Worm (Caenorhabditis elegans) whole organism, L1 larva: ENCODE measurements around the gene cor-1.

Experiments
- C16A3.4 ChIP-seq: fragments of 150-350 bp; optimal IDR thresholded peaks from 2 replicates; lab custom pipeline; 2014; ENCODE audit warnings: missing biosample characterization, missing genetic modification characterization
- F16B12.6 ChIP-seq: fragments of 150-350 bp; optimal IDR thresholded peaks from 2 replicates; lab custom pipeline; 2014; ENCODE audit warnings: missing biosample characterization, missing genetic modification characterization
- Y116A8C.19 ChIP-seq: sonication (generic microtip); optimal IDR thresholded peaks from 2 replicates; lab custom pipeline; 2016; ENCODE audit warnings: missing compliant biosample characterization, missing genetic modification characterization, borderline replicate concordance
- ceh-63 ChIP-seq: fragments of 200-800 bp; sonication (Bioruptor generic); optimal IDR thresholded peaks from 2 replicates; lab custom pipeline; 2018; ENCODE audit warnings: mild to moderate bottlenecking, missing genetic modification characterization, missing compliant biosample characterization
- ceh-8 ChIP-seq: fragments of 200-800 bp; sonication (Bioruptor generic); optimal IDR thresholded peaks from 2 replicates; lab custom pipeline; 2018; ENCODE audit warnings: mild to moderate bottlenecking, missing genetic modification characterization, moderate library complexity, missing compliant biosample characterization
- ceh-82 ChIP-seq, 3 experiments: fragments of 150-350 bp in 1 of 3; sonication (generic microtip) in 2 of 3; optimal IDR thresholded peaks; 2 replicates each; lab custom pipeline; 2014 to 2017; ENCODE audit warnings: missing biosample characterization in 3 of 3, missing genetic modification characterization in 3 of 3
- ceh-88 ChIP-seq: fragments of 200-800 bp; sonication (Bioruptor generic); IDR thresholded peaks from 2 replicates; pipeline ENCODE4 v1.3.6; 2022; ENCODE audit warnings: missing genetic modification characterization, missing compliant biosample characterization
- ces-1 ChIP-seq: fragments of 150-350 bp; optimal IDR thresholded peaks from 2 replicates; lab custom pipeline; 2014; ENCODE audit warnings: missing biosample characterization, missing genetic modification reagents, missing genetic modification characterization
- dpl-1 ChIP-seq, 3 experiments: fragments of 150-350 bp in 2 of 3; sonication (generic microtip) in 1 of 3; optimal IDR thresholded peaks; 2 replicates each; lab custom pipeline; 2014 to 2017; ENCODE audit warnings: missing biosample characterization in 3 of 3, missing genetic modification characterization in 3 of 3, missing genetic modification reagents in 3 of 3
- dsc-1 ChIP-seq: sonication (generic microtip); optimal IDR thresholded peaks from 2 replicates; lab custom pipeline; 2016; ENCODE audit warnings: mild to moderate bottlenecking, missing genetic modification characterization, missing compliant biosample characterization
- efl-1 ChIP-seq, 4 experiments: fragments of 150-350 bp; optimal IDR thresholded peaks in 3 of 4; peaks in 1 of 4; 1 replicate in 1 of 4; 2 replicates in 3 of 4; lab custom pipeline; 2014; ENCODE audit warnings: missing biosample characterization in 2 of 4, missing genetic modification characterization in 2 of 4, missing genetic modification reagents in 2 of 4
- egl-13 ChIP-seq: sonication (generic microtip); optimal IDR thresholded peaks from 2 replicates; lab custom pipeline; 2016; ENCODE audit warnings: missing genotype, missing genetic modification reagents, missing genetic modification characterization, missing compliant biosample characterization
- egl-27 ChIP-seq, 2 experiments: fragments of 150-350 bp in 1 of 2; sonication (generic microtip); optimal IDR thresholded peaks; 3 replicates each; lab custom pipeline; 2017 to 2018; ENCODE audit warnings: missing biosample characterization in 2 of 2, missing genetic modification characterization in 2 of 2, missing genetic modification reagents in 2 of 2
- elt-2 ChIP-seq: sonication (generic microtip); optimal IDR thresholded peaks from 2 replicates; lab custom pipeline; 2016; ENCODE audit warnings: missing genetic modification characterization, mild to moderate bottlenecking, inconsistent platforms, missing compliant biosample characterization, missing genetic modification reagents
- elt-3 ChIP-seq, 6 experiments: fragments of 150-350 bp in 1 of 6; sonication (generic microtip); optimal IDR thresholded peaks; 2 replicates each; lab custom pipeline; 2017 to 2018; ENCODE audit warnings: missing biosample characterization in 6 of 6, missing genetic modification characterization in 6 of 6, inconsistent platforms in 1 of 6
- fkh-10 ChIP-seq: sonication (generic microtip); optimal IDR thresholded peaks from 2 replicates; lab custom pipeline; 2017; ENCODE audit warnings: missing biosample characterization, missing genetic modification reagents, missing genetic modification characterization
- fkh-8 ChIP-seq: sonication (generic microtip); optimal IDR thresholded peaks from 2 replicates; lab custom pipeline; 2016; ENCODE audit warnings: mild to moderate bottlenecking, missing genetic modification characterization, missing compliant biosample characterization
- fos-1 ChIP-seq: fragments of 150-350 bp; optimal IDR thresholded peaks from 2 replicates; lab custom pipeline; 2014; ENCODE audit warnings: missing biosample characterization, missing genetic modification characterization
- grh-1 ChIP-seq: fragments of 200-800 bp; sonication (Bioruptor generic); IDR thresholded peaks from 2 replicates; pipeline ENCODE4 v1.3.6; 2022; ENCODE audit warnings: missing genetic modification reagents, missing genetic modification characterization, missing compliant biosample characterization
- irx-1 ChIP-seq: sonication (generic microtip); optimal IDR thresholded peaks from 2 replicates; lab custom pipeline; 2016; ENCODE audit warnings: missing genetic modification characterization, missing compliant biosample characterization
- isw-1 ChIP-seq: fragments of 200-800 bp; sonication (Bioruptor generic); IDR thresholded peaks from 2 replicates; pipeline ENCODE4 v1.3.6; 2022; ENCODE audit warnings: missing genetic modification characterization, missing compliant biosample characterization
- lin-14 ChIP-seq: fragments of 200-800 bp; sonication (Bioruptor generic); optimal IDR thresholded peaks from 2 replicates; lab custom pipeline; 2018; ENCODE audit warnings: mild to moderate bottlenecking, missing genetic modification characterization, moderate library complexity, missing compliant biosample characterization
- lin-15B ChIP-seq: fragments of 150-350 bp; sonication (generic microtip); optimal IDR thresholded peaks from 3 replicates; lab custom pipeline; 2014; ENCODE audit warnings: missing biosample characterization, missing genetic modification characterization
- lin-35 ChIP-seq, 2 experiments: fragments of 150-350 bp; optimal IDR thresholded peaks; 2 replicates each; lab custom pipeline; 2014; ENCODE audit warnings: missing biosample characterization in 2 of 2, missing genetic modification characterization in 2 of 2, missing genetic modification reagents in 2 of 2
- lin-39 ChIP-seq: fragments of 150-350 bp; optimal IDR thresholded peaks from 2 replicates; lab custom pipeline; 2014; ENCODE audit warnings: missing biosample characterization, missing genetic modification reagents, missing genetic modification characterization
- lir-3 ChIP-seq: sonication (generic microtip); optimal IDR thresholded peaks from 2 replicates; lab custom pipeline; 2016; ENCODE audit warnings: mild to moderate bottlenecking, missing genetic modification characterization, moderate library complexity, missing compliant biosample characterization; ENCODE audit not compliant: poor library complexity
- lsy-2 ChIP-seq, 2 experiments: fragments of 150-350 bp; optimal IDR thresholded peaks; 2 replicates each; lab custom pipeline; 2014; ENCODE audit warnings: missing biosample characterization in 2 of 2, missing genetic modification characterization in 2 of 2
- mab-9 ChIP-seq: fragments of 200-800 bp; sonication (Bioruptor generic); IDR thresholded peaks from 2 replicates; pipeline ENCODE4 v1.3.6; 2022; ENCODE audit warnings: missing genetic modification reagents, missing genetic modification characterization, missing compliant biosample characterization
- mdl-1 ChIP-seq, 2 experiments: fragments of 150-350 bp; optimal IDR thresholded peaks; 2 replicates each; lab custom pipeline; 2014 to 2017; ENCODE audit warnings: missing biosample characterization in 2 of 2, missing genetic modification characterization in 2 of 2, inconsistent platforms in 1 of 2
- mef-2 ChIP-seq: fragments of 150-350 bp; optimal IDR thresholded peaks from 2 replicates; lab custom pipeline; 2014; ENCODE audit warnings: missing biosample characterization, missing genetic modification characterization
- mep-1 ChIP-seq: fragments of 150-350 bp; optimal IDR thresholded peaks from 2 replicates; lab custom pipeline; 2014; ENCODE audit warnings: missing biosample characterization, missing genetic modification characterization
- nhr-19 ChIP-seq: fragments of 200-800 bp; sonication (Bioruptor generic); conservative IDR thresholded peaks from 2 replicates; pipeline ENCODE4 v1.3.6; 2022; ENCODE audit warnings: missing genetic modification characterization, missing compliant biosample characterization
- nhr-20 ChIP-seq: sonication (generic microtip); optimal IDR thresholded peaks from 2 replicates; lab custom pipeline; 2016; ENCODE audit warnings: mild to moderate bottlenecking, missing genetic modification characterization, missing compliant biosample characterization
- nhr-47 ChIP-seq: sonication (generic microtip); optimal IDR thresholded peaks from 2 replicates; lab custom pipeline; 2016; ENCODE audit warnings: mild to moderate bottlenecking, missing genetic modification characterization, moderate library complexity, missing compliant biosample characterization
- nhr-71 ChIP-seq: sonication (generic microtip); optimal IDR thresholded peaks from 2 replicates; lab custom pipeline; 2016; ENCODE audit warnings: mild to moderate bottlenecking, missing genetic modification characterization, moderate library complexity, missing compliant biosample characterization
- nhr-76 ChIP-seq: sonication (generic microtip); optimal IDR thresholded peaks from 2 replicates; lab custom pipeline; 2017; ENCODE audit warnings: missing biosample characterization, missing genetic modification characterization
- nhr-90 ChIP-seq: sonication (generic microtip); optimal IDR thresholded peaks from 2 replicates; lab custom pipeline; 2016; ENCODE audit warnings: mild to moderate bottlenecking, missing genetic modification characterization, missing compliant biosample characterization; ENCODE audit not compliant: poor library complexity
- pax-3 ChIP-seq: fragments of 200-800 bp; sonication (Bioruptor generic); optimal IDR thresholded peaks from 2 replicates; lab custom pipeline; 2018; ENCODE audit warnings: mild to moderate bottlenecking, missing genetic modification characterization, moderate library complexity, missing compliant biosample characterization
- pqm-1 ChIP-seq: sonication (generic microtip); optimal IDR thresholded peaks from 3 replicates; lab custom pipeline; 2017; ENCODE audit warnings: missing biosample characterization, missing genetic modification characterization
- rnt-1 ChIP-seq: sonication (generic microtip); optimal IDR thresholded peaks from 2 replicates; lab custom pipeline; 2016; ENCODE audit warnings: mild to moderate bottlenecking, missing genetic modification characterization, moderate library complexity, missing compliant biosample characterization
- skn-1 ChIP-seq: fragments of 150-350 bp; optimal IDR thresholded peaks from 2 replicates; lab custom pipeline; 2014; ENCODE audit warnings: missing biosample characterization, missing genetic modification characterization
- snu-23 ChIP-seq: sonication (generic microtip); optimal IDR thresholded peaks from 2 replicates; lab custom pipeline; 2016; ENCODE audit warnings: missing genetic modification characterization, missing compliant biosample characterization
- sptf-1 ChIP-seq: fragments of 150-350 bp; optimal IDR thresholded peaks from 2 replicates; lab custom pipeline; 2014; ENCODE audit warnings: missing biosample characterization, missing genetic modification characterization
- sup-37 ChIP-seq: fragments of 200-800 bp; sonication (Bioruptor generic); optimal IDR thresholded peaks from 2 replicates; lab custom pipeline; 2018; ENCODE audit warnings: mild to moderate bottlenecking, missing genetic modification characterization, missing compliant biosample characterization
- swsn-7 ChIP-seq: sonication (generic microtip); optimal IDR thresholded peaks from 2 replicates; lab custom pipeline; 2016; ENCODE audit warnings: missing genetic modification characterization, missing compliant biosample characterization
- tbx-2 ChIP-seq: sonication (generic microtip); optimal IDR thresholded peaks from 2 replicates; lab custom pipeline; 2016; ENCODE audit warnings: missing genetic modification characterization, missing compliant biosample characterization
- tlp-1 ChIP-seq: fragments of 150-350 bp; optimal IDR thresholded peaks from 2 replicates; lab custom pipeline; 2014; ENCODE audit warnings: missing biosample characterization, missing genetic modification characterization
- unc-30 ChIP-seq: sonication (generic microtip); optimal IDR thresholded peaks from 2 replicates; lab custom pipeline; 2017; ENCODE audit warnings: missing biosample characterization, missing genetic modification characterization
- unc-86 ChIP-seq: sonication (generic microtip); optimal IDR thresholded peaks from 2 replicates; lab custom pipeline; 2016; ENCODE audit warnings: missing genetic modification characterization, missing compliant biosample characterization
- vab-15 ChIP-seq: sonication (generic microtip); optimal IDR thresholded peaks from 2 replicates; lab custom pipeline; 2017; ENCODE audit warnings: missing genotype, mild to moderate bottlenecking, missing genetic modification characterization, missing compliant biosample characterization
- xbp-1 ChIP-seq: sonication (generic microtip); optimal IDR thresholded peaks from 2 replicates; lab custom pipeline; 2016; ENCODE audit warnings: missing genetic modification characterization, missing compliant biosample characterization
- zag-1 ChIP-seq: fragments of 150-350 bp; optimal IDR thresholded peaks from 2 replicates; lab custom pipeline; 2014; ENCODE audit warnings: missing biosample characterization, missing genetic modification characterization

Gene cor-1

ce11 chrIII:10284214-10284613, 35.3 kb downstream of the cor-1 start:
- TF ChIP-seq unc-86 (tag; lab: Kevin White, UChicago) (peak; percentile 82), irx-1 (no peak), zag-1 (tag; lab: Kevin White, UChicago) (no peak), fos-1 (tag; lab: Kevin White, UChicago) (no peak), pqm-1 (tag; lab: Kevin White, UChicago) (no peak), elt-2 (no peak), nhr-90 (tag; lab: Kevin White, UChicago) (no peak), sptf-1 (no peak), ceh-88 (GFP tag; lab: Robert Waterston, UW) (no peak), F16B12.6 (tag; lab: Kevin White, UChicago) (peak; percentile 4), mab-9 (GFP tag; lab: Robert Waterston, UW) (peak; percentile 25; the same call in 1 of the 2 replicates), swsn-7 (tag; lab: Kevin White, UChicago) (peak; percentile 69), lin-14 (GFP tag; lab: Kevin White, UChicago) (peak; percentile 98), ceh-8 (GFP tag; lab: Kevin White, UChicago) (peak; percentile 13), isw-1 (GFP tag; lab: Robert Waterston, UW) (peak; percentile 69), lin-35 (GFP tag; optimal IDR thresholded peaks at IDR 0.05; lab: Kevin White, UChicago) (peak in 1 of 2 experiments; percentile 29), lin-15B (no peak), skn-1 (no peak), dpl-1 (GFP tag; optimal IDR thresholded peaks at IDR 0.05; lab: Kevin White, UChicago) (peak in 2 of 3 experiments; percentile 25 to 33), mef-2 (peak; percentile 8), C16A3.4 (tag; lab: Kevin White, UChicago) (no peak), egl-13 (peak; percentile 69), elt-3 (tag; optimal IDR thresholded peaks at IDR 0.05; lab: Kevin White, UChicago) (no peak), rnt-1 (tag; lab: Kevin White, UChicago) (peak; percentile 28), lir-3 (tag; lab: Kevin White, UChicago) (peak; percentile 36), mep-1 (tag; lab: Kevin White, UChicago) (peak; percentile 13), ceh-82 (tag; optimal IDR thresholded peaks at IDR 0.05; lab: Kevin White, UChicago) (peak; percentile 47 to 58 (median 56)), ces-1 (GFP tag; lab: Kevin White, UChicago) (peak; percentile 24), mdl-1 (tag; optimal IDR thresholded peaks at IDR 0.05; lab: Kevin White, UChicago) (peak in 1 of 2 experiments; percentile 39), unc-30 (tag; lab: Kevin White, UChicago) (no peak), efl-1 (optimal IDR thresholded peaks at IDR 0.05; lab: Kevin White, UChicago) (peak; percentile 43 to 45), efl-1 (GFP tag; optimal IDR thresholded peaks at IDR 0.05 in 1 of 2; lab: Kevin White, UChicago) (peak in 1 of 2 experiments; percentile 35), vab-15 (tag; lab: Kevin White, UChicago) (no peak), ceh-63 (GFP tag; lab: Kevin White, UChicago) (no peak), lsy-2 (tag; optimal IDR thresholded peaks at IDR 0.05; lab: Kevin White, UChicago) (peak; percentile 48 to 65), fkh-10 (GFP tag; lab: Kevin White, UChicago) (peak; percentile 82), pax-3 (tag; lab: Kevin White, UChicago) (peak; percentile 53), nhr-76 (tag; lab: Kevin White, UChicago) (no peak), grh-1 (GFP tag; lab: Robert Waterston, UW) (no peak), sup-37 (GFP tag; lab: Kevin White, UChicago) (no peak), snu-23 (GFP tag; lab: Kevin White, UChicago) (peak; percentile 37), nhr-71 (tag; lab: Kevin White, UChicago) (peak; percentile 80), nhr-20 (tag; lab: Kevin White, UChicago) (peak; percentile 11), nhr-19 (GFP tag; lab: Robert Waterston, UW) (0 out of 2 replicates have a peak, but pooled peaks have one; percentile 29), Y116A8C.19 (no peak), dsc-1 (tag; lab: Kevin White, UChicago) (peak; percentile 77), egl-27 (tag; optimal IDR thresholded peaks at IDR 0.05; lab: Kevin White, UChicago) (peak in 1 of 2 experiments; percentile 22), nhr-47 (tag; lab: Kevin White, UChicago) (peak; percentile 73), fkh-8 (tag; lab: Kevin White, UChicago) (peak; percentile 91), tlp-1 (no peak), tbx-2 (peak; percentile 68), lin-39 (tag; lab: Kevin White, UChicago) (no peak), xbp-1 (tag; lab: Kevin White, UChicago) (peak; percentile 49)
